Worm (Caenorhabditis elegans): ENCODE measurements around the gene slc-17.4.
A peak's percentile ranks its signal among the peaks of the same experiment; 100 is the strongest.

The slc-17.4 gene

DNA sequence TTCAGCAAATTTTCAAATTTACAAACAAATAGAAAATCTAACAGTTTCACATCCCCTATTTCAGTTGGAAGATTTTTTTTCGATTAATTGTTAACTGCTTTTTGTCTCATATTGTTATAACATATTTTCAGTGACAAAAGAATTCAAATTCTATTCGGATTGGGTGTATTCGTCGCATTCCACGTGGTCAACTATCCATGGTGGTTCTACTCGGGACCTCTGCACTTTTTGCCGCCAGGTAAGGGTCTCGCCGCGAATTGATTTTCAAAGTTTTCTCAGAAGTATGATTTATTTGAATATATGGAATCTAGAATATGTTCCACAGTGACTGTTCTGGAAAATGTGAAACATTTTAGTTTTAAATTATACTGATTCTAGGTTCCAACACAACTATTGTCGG lies 43.0 kb downstream of the slc-17.4 start:
- TF ChIP-seq nhr-67 (tag; optimal IDR thresholded peaks at IDR 0.05), result no peak
- TF ChIP-seq unc-62 (GFP tag; optimal IDR thresholded peaks at IDR 0.05), result no peak
- no peak for TF ChIP-seq elt-3 (tag; optimal IDR thresholded peaks at IDR 0.05)
- no peak for TF ChIP-seq hmg-11 (tag; optimal IDR thresholded peaks at IDR 0.05)
- no peak for TF ChIP-seq nhr-25 (tag; optimal IDR thresholded peaks at IDR 0.05)

DNA sequence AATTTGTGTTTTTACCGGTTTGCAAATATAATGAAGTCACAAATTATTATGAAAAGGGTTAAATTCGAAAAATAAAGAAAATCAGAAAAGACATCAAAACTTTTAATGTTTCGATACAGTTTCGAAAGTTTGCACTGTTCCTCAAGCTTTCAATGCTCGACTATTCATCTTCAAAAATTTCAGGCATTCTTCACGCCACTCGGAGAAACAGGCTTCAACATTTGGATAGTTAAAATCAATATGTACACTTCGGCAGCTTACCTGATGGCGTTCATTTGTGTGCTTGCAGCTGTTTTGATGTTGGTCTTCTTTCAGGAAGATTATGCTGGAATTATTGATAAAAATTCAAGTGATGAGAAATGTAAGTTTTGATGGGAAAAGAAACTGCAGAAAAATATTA lies 44.3 kb downstream of the slc-17.4 start:
- TF ChIP-seq lsy-12 (tag; optimal IDR thresholded peaks at IDR 0.05) (no peak), elt-3 (tag; optimal IDR thresholded peaks at IDR 0.05) (no peak), pqm-1 (tag; optimal IDR thresholded peaks at IDR 0.05) (no peak), elt-2 (tag; optimal IDR thresholded peaks at IDR 0.05) (no peak)

DNA sequence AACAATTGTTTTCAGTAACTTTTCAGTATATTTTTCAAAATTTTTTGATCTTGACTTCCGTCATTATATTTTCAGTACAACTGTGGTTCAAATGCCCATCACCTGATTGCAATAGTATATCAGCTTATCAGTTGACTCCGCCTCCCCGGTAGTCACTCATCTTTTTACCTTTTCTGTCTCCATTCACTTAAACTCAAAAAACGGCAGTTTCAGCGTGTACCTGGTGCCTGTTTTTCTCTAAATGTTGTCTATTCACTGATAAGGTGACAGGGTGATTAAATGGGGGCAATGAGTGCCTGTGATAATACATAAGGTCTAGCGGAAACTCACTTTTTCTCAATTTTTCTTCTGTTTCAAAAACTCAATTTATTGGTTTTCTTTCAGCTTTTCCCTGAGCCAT lies 46.3 kb downstream of the slc-17.4 start, which contains the start of gene ZK550.2:
ZK550.2 (plus strand) TSS at position 385 of the 400 bp plus-strand sequence.
- TF ChIP-seq ama-1 (optimal IDR thresholded peaks at IDR 0.05), result no peak
- peak; percentile 99 for TF ChIP-seq pqm-1 (tag; optimal IDR thresholded peaks at IDR 0.05)
- TF ChIP-seq jun-1 (tag; optimal IDR thresholded peaks at IDR 0.05), result peak; percentile 94
- TF ChIP-seq nhr-43 (tag; optimal IDR thresholded peaks at IDR 0.05; ENCODE audit: poor library complexity, severe bottlenecking), result no peak
- TF ChIP-seq pha-4 (tag; optimal IDR thresholded peaks at IDR 0.05), result peak; percentile 36
- TF ChIP-seq elt-3 (tag; optimal IDR thresholded peaks at IDR 0.05), result no peak
- peak; percentile 99 for TF ChIP-seq elt-2 (tag; optimal IDR thresholded peaks at IDR 0.05)
- TF ChIP-seq hmg-11 (tag; optimal IDR thresholded peaks at IDR 0.05), result no peak
- TF ChIP-seq mdl-1 (tag; optimal IDR thresholded peaks at IDR 0.05), result no peak
- TF ChIP-seq skn-1 (tag; optimal IDR thresholded peaks at IDR 0.05), result peak; percentile 22

DNA sequence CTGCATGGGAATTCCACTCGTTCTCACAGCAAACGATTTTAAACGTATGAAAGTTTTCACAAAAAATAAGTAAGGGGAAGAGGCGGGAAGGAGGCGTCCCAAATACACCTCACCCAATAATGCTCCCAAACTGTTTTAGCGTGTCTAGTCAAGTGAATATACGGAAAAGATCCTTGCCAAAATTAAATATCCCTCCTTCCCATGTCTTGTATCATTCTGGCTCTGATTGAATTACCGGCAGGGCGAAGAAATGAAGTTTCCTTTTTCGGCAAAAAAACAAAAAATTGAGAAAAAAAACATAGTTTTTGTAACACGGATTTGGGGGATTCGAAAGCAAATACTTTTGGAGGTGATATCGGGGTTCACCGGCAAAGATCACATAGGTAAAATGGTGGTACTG lies 52.6 kb downstream of the slc-17.4 start:
- TF ChIP-seq elt-3 (tag; optimal IDR thresholded peaks at IDR 0.05) (no peak), fkh-10 (GFP tag; optimal IDR thresholded peaks at IDR 0.05) (peak; percentile 61)
